Worm (Caenorhabditis elegans): ENCODE measurements around the gene Y44A6D.5.

- TF ChIP-seq unc-39 (tag; optimal IDR thresholded peaks at IDR 0.05) (no peak), snpc-4 (tag; optimal IDR thresholded peaks at IDR 0.05) (no peak), ZK546.5 (tag; optimal IDR thresholded peaks at IDR 0.05) (no peak), unc-62 (GFP tag; optimal IDR thresholded peaks at IDR 0.05) (no peak), ceh-82 (tag; optimal IDR thresholded peaks at IDR 0.05) (no peak), elt-3 (tag; optimal IDR thresholded peaks at IDR 0.05) (no peak), alr-1 (tag; optimal IDR thresholded peaks at IDR 0.05) (no peak), mbf-1 (tag; optimal IDR thresholded peaks at IDR 0.05) (no peak)
Measured at ce11 chrV:20778886-20779285, 23.9 kb downstream of the Y44A6D.5 start.
